Worm (Caenorhabditis elegans): ENCODE data around the gene Y39A3B.1.

The Y39A3B.1 gene

ce11 chrIII:2057570-2057969, 51.7 kb downstream of the Y39A3B.1 start, which contains the start of gene Y39A3A.2:
Y39A3A.2 (minus strand) TSS chrIII:2057670.
- no peak for TF ChIP-seq gmeb-2 (tag; optimal IDR thresholded peaks at IDR 0.05)
- TF ChIP-seq ceh-14 (tag; optimal IDR thresholded peaks at IDR 0.05), result no peak
- no peak for TF ChIP-seq ets-4 (tag; optimal IDR thresholded peaks at IDR 0.05)
- no peak for TF ChIP-seq pros-1 (tag; optimal IDR thresholded peaks at IDR 0.05)
